Fruit fly (Drosophila melanogaster) whole organism, embryonic: ENCODE measurements around the gene CG45428.
A peak's percentile ranks its signal among the peaks of the same experiment; 100 is the strongest.

ENCODE experiments used
- Blimp-1 ChIP-seq: fragments of 200-800 bp; sonication (Bioruptor generic); optimal IDR thresholded peaks from 3 replicates; lab custom pipeline; 2018; ENCODE audit warnings: missing biosample characterization, missing genetic modification characterization, mild to moderate bottlenecking, moderate library complexity, missing genetic modification reagents
- BtbVII ChIP-seq: fragments of 200-800 bp; sonication (Bioruptor generic); optimal IDR thresholded peaks from 3 replicates; lab custom pipeline; 2017; ENCODE audit warnings: missing biosample characterization, mild to moderate bottlenecking, missing genetic modification characterization
- CG12299 ChIP-seq: fragments of 200-800 bp; sonication (Bioruptor generic); optimal IDR thresholded peaks from 2 replicates; lab custom pipeline; 2018; ENCODE audit warnings: missing biosample characterization, mild to moderate bottlenecking, missing genetic modification characterization
- CG12391 ChIP-seq: fragments of 200-800 bp; sonication (Bioruptor generic); optimal IDR thresholded peaks from 3 replicates; lab custom pipeline; 2018; ENCODE audit warnings: missing biosample characterization, mild to moderate bottlenecking, missing genetic modification characterization, moderate library complexity
- CG13296 ChIP-seq: fragments of 200-800 bp; sonication (Bioruptor generic); optimal IDR thresholded peaks from 3 replicates; lab custom pipeline; 2018; ENCODE audit warnings: missing biosample characterization, mild to moderate bottlenecking, missing genetic modification characterization
- CG14441 ChIP-seq: fragments of 200-800 bp; sonication (Bioruptor generic); IDR thresholded peaks from 2 replicates; pipeline ENCODE4 v1.3.6; 2022; ENCODE audit warnings: missing biosample characterization, missing genetic modification characterization
- CG16779 ChIP-seq: fragments of 200-800 bp; sonication (Bioruptor generic); IDR thresholded peaks from 2 replicates; pipeline ENCODE4 v1.3.6; 2022; ENCODE audit warnings: missing biosample characterization, missing genetic modification characterization
- CG16813 ChIP-seq: fragments of 200-800 bp; sonication (Bioruptor generic); IDR thresholded peaks from 3 replicates; pipeline ENCODE4 v1.3.6; 2022; ENCODE audit warnings: missing biosample characterization, missing genetic modification characterization; ENCODE audit not compliant: partially characterized antibody
- CG17359 ChIP-seq: fragments of 200-800 bp; sonication (Bioruptor generic); optimal IDR thresholded peaks from 3 replicates; lab custom pipeline; 2018; ENCODE audit warnings: missing biosample characterization, mild to moderate bottlenecking, missing genetic modification characterization, moderate library complexity
- CG17612 ChIP-seq: fragments of 200-800 bp; sonication (Bioruptor generic); IDR thresholded peaks from 2 replicates; pipeline ENCODE4 v1.3.6; 2022; ENCODE audit warnings: missing biosample characterization, missing genetic modification characterization
- CG18619 ChIP-seq: fragments of 200-800 bp; sonication (Bioruptor generic); optimal IDR thresholded peaks from 3 replicates; lab custom pipeline; 2017; ENCODE audit warnings: missing biosample characterization, mild to moderate bottlenecking, missing genetic modification characterization
- CG2120 ChIP-seq: fragments of 200-800 bp; sonication (Bioruptor generic); optimal IDR thresholded peaks from 3 replicates; lab custom pipeline; 2016; ENCODE audit warnings: missing biosample characterization, missing genetic modification characterization
- CG2199 ChIP-seq: fragments of 200-800 bp; sonication (Bioruptor generic); IDR thresholded peaks from 3 replicates; pipeline ENCODE4 v1.3.6; 2022; ENCODE audit warnings: missing biosample characterization, missing genetic modification characterization
- CG32772 ChIP-seq: fragments of 200-800 bp; sonication (Bioruptor generic); IDR thresholded peaks from 2 replicates; pipeline ENCODE4 v1.3.6; 2022; ENCODE audit warnings: missing biosample characterization, missing genetic modification characterization
- CG3407 ChIP-seq: fragments of 200-800 bp; sonication (Bioruptor generic); optimal IDR thresholded peaks from 2 replicates; lab custom pipeline; 2018; ENCODE audit warnings: missing biosample characterization, mild to moderate bottlenecking, missing genetic modification characterization
- CG4820 ChIP-seq: fragments of 200-800 bp; sonication (Bioruptor generic); optimal IDR thresholded peaks from 3 replicates; lab custom pipeline; 2016; ENCODE audit warnings: missing biosample characterization, missing genetic modification characterization
- CG4854 ChIP-seq: fragments of 200-800 bp; sonication (Bioruptor generic); optimal IDR thresholded peaks from 2 replicates; lab custom pipeline; 2016; ENCODE audit warnings: missing biosample characterization, missing genetic modification characterization, inconsistent platforms
- CG6854 ChIP-seq: fragments of 200-800 bp; sonication (Bioruptor generic); optimal IDR thresholded peaks from 3 replicates; lab custom pipeline; 2017; ENCODE audit warnings: missing biosample characterization, mild to moderate bottlenecking, missing genetic modification characterization
- CG7372 ChIP-seq: fragments of 200-800 bp; sonication (Bioruptor generic); IDR thresholded peaks from 2 replicates; pipeline ENCODE4 v1.3.6; 2022; ENCODE audit warnings: missing biosample characterization, missing genetic modification characterization
- CG9876 ChIP-seq: fragments of 200-800 bp; sonication (Bioruptor generic); optimal IDR thresholded peaks from 2 replicates; lab custom pipeline; 2016; ENCODE audit warnings: missing biosample characterization, missing genetic modification characterization
- CHES-1-like ChIP-seq: fragments of 200-800 bp; sonication (Bioruptor generic); optimal IDR thresholded peaks from 2 replicates; lab custom pipeline; 2016; ENCODE audit warnings: missing biosample characterization, missing genetic modification characterization
- Eip74EF ChIP-seq, 2 experiments: fragments of 200-800 bp in 1 of 2; fragments of >200 bp in 1 of 2; sonication (Bioruptor generic) in 1 of 2; optimal IDR thresholded peaks; 2 replicates each; lab custom pipeline; 2017 to 2019; ENCODE audit warnings: missing biosample characterization in 2 of 2, missing genetic modification characterization in 2 of 2, mild to moderate bottlenecking in 1 of 2, moderate library complexity in 1 of 2
- Ets97D ChIP-seq: fragments of 200-800 bp; sonication (Bioruptor generic); optimal IDR thresholded peaks from 3 replicates; lab custom pipeline; 2016; ENCODE audit warnings: missing biosample characterization, missing genetic modification characterization
- Hr78 ChIP-seq, 2 experiments: fragments of 200-800 bp in 1 of 2; fragments of >200 bp in 1 of 2; sonication (Bioruptor generic) in 1 of 2; optimal IDR thresholded peaks; 2 replicates each; lab custom pipeline; 2017 to 2019; ENCODE audit warnings: missing biosample characterization in 2 of 2, missing genetic modification characterization in 2 of 2, mild to moderate bottlenecking in 1 of 2, moderate library complexity in 1 of 2
- Ravus ChIP-seq: fragments of 200-800 bp; sonication (Bioruptor generic); IDR thresholded peaks from 2 replicates; pipeline ENCODE4 v1.3.6; 2022; ENCODE audit warnings: missing biosample characterization, missing genetic modification characterization
- Sox100B ChIP-seq: fragments of 200-800 bp; sonication (Bioruptor generic); optimal IDR thresholded peaks from 3 replicates; lab custom pipeline; 2018; ENCODE audit warnings: missing biosample characterization, mild to moderate bottlenecking, missing genetic modification characterization
- Sry-β ChIP-seq: fragments of 200-800 bp; sonication (Bioruptor generic); optimal IDR thresholded peaks from 2 replicates; lab custom pipeline; 2018; ENCODE audit warnings: missing biosample characterization, mild to moderate bottlenecking, missing genetic modification characterization, moderate library complexity
- ab ChIP-seq: fragments of 200-800 bp; sonication (Bioruptor generic); optimal IDR thresholded peaks from 2 replicates; lab custom pipeline; 2016; ENCODE audit warnings: missing biosample characterization, missing genetic modification characterization
- abd-A ChIP-seq: fragments of 200-800 bp; sonication (Bioruptor generic); optimal IDR thresholded peaks from 3 replicates; lab custom pipeline; 2019; ENCODE audit warnings: missing biosample characterization, mild to moderate bottlenecking, missing genetic modification characterization, moderate library complexity
- ap ChIP-seq: fragments of 200-800 bp; sonication (Bioruptor generic); IDR thresholded peaks from 2 replicates; pipeline ENCODE4 v1.3.6; 2022; ENCODE audit warnings: missing biosample characterization, missing genetic modification characterization
- cad ChIP-seq: fragments of >200 bp; optimal IDR thresholded peaks from 2 replicates; lab custom pipeline; 2017; ENCODE audit warnings: missing biosample characterization, missing genetic modification characterization
- croc ChIP-seq: fragments of 200-800 bp; sonication (Bioruptor generic); conservative IDR thresholded peaks from 3 replicates; pipeline ENCODE4 v1.3.6; 2022; ENCODE audit warnings: missing biosample characterization, missing genetic modification characterization
- danr ChIP-seq: fragments of 200-800 bp; sonication (Bioruptor generic); IDR thresholded peaks from 2 replicates; pipeline ENCODE4 v1.3.6; 2022; ENCODE audit warnings: missing biosample characterization, missing genetic modification characterization
- eve ChIP-seq, 2 experiments: fragments of >200 bp; optimal IDR thresholded peaks; 2 replicates each; lab custom pipeline; 2017; ENCODE audit warnings: missing biosample characterization in 2 of 2, missing genetic modification characterization in 2 of 2
- ewg ChIP-seq: fragments of 200-800 bp; sonication (Bioruptor generic); optimal IDR thresholded peaks from 3 replicates; lab custom pipeline; 2017; ENCODE audit warnings: mild to moderate bottlenecking, missing biosample characterization, missing genetic modification reagents, missing genetic modification characterization
- fd102C ChIP-seq: fragments of 200-800 bp; sonication (Bioruptor generic); optimal IDR thresholded peaks from 2 replicates; lab custom pipeline; 2018; ENCODE audit warnings: missing biosample characterization, mild to moderate bottlenecking, missing genetic modification characterization, moderate library complexity
- ftz-f1 ChIP-seq: fragments of 200-800 bp; sonication (Bioruptor generic); optimal IDR thresholded peaks from 2 replicates; lab custom pipeline; 2016; ENCODE audit warnings: missing biosample characterization, missing genetic modification characterization
- jumu ChIP-seq: fragments of 200-800 bp; sonication (Bioruptor generic); optimal IDR thresholded peaks from 3 replicates; lab custom pipeline; 2016; ENCODE audit warnings: missing biosample characterization, missing genetic modification characterization
- kay ChIP-seq: fragments of 200-800 bp; sonication (Bioruptor generic); optimal IDR thresholded peaks from 2 replicates; lab custom pipeline; 2016; ENCODE audit warnings: missing biosample characterization, missing genetic modification characterization
- oc ChIP-seq: fragments of 200-800 bp; sonication (Bioruptor generic); optimal IDR thresholded peaks from 2 replicates; lab custom pipeline; 2018; ENCODE audit warnings: missing biosample characterization, mild to moderate bottlenecking, missing genetic modification characterization, moderate library complexity
- onecut ChIP-seq: fragments of 200-800 bp; sonication (Bioruptor generic); IDR thresholded peaks from 2 replicates; pipeline ENCODE4 v1.3.6; 2022; ENCODE audit warnings: missing biosample characterization, missing genetic modification characterization
- phol ChIP-seq: fragments of 200-800 bp; sonication (Bioruptor generic); optimal IDR thresholded peaks from 3 replicates; lab custom pipeline; 2018; ENCODE audit warnings: missing biosample characterization, mild to moderate bottlenecking, missing genetic modification characterization, moderate library complexity
- psq ChIP-seq: fragments of 200-800 bp; sonication (Bioruptor generic); optimal IDR thresholded peaks from 2 replicates; lab custom pipeline; 2017; ENCODE audit warnings: missing biosample characterization, missing genetic modification characterization
- pzg ChIP-seq: fragments of 200-800 bp; sonication (Bioruptor generic); optimal IDR thresholded peaks from 3 replicates; lab custom pipeline; 2018; ENCODE audit warnings: missing biosample characterization, mild to moderate bottlenecking, missing genetic modification characterization, moderate library complexity
- row ChIP-seq: fragments of 200-800 bp; sonication (Bioruptor generic); IDR thresholded peaks from 3 replicates; pipeline ENCODE4 v1.3.6; 2022; ENCODE audit warnings: missing biosample characterization, missing genetic modification characterization
- sima ChIP-seq: fragments of 200-800 bp; sonication (Bioruptor generic); optimal IDR thresholded peaks from 2 replicates; lab custom pipeline; 2016; ENCODE audit warnings: missing biosample characterization, missing genetic modification characterization
- slbo ChIP-seq: fragments of 200-800 bp; sonication (Bioruptor generic); IDR thresholded peaks from 2 replicates; pipeline ENCODE4 v1.3.6; 2022; ENCODE audit warnings: missing biosample characterization, missing genetic modification characterization
- sob ChIP-seq: fragments of 200-800 bp; sonication (Bioruptor generic); IDR thresholded peaks from 2 replicates; pipeline ENCODE4 v1.3.6; 2022; ENCODE audit warnings: missing biosample characterization, missing genetic modification characterization
- sug ChIP-seq: fragments of 200-800 bp; optimal IDR thresholded peaks from 2 replicates; lab custom pipeline; 2019; ENCODE audit warnings: missing biosample characterization, mild to moderate bottlenecking, missing genetic modification characterization, moderate library complexity
- toy ChIP-seq: fragments of 200-800 bp; sonication (Bioruptor generic); IDR thresholded peaks from 2 replicates; pipeline ENCODE4 v1.3.6; 2022; ENCODE audit warnings: missing biosample characterization, missing genetic modification characterization
- tx ChIP-seq: fragments of 200-800 bp; sonication (Bioruptor generic); optimal IDR thresholded peaks from 2 replicates; lab custom pipeline; 2016; ENCODE audit warnings: missing biosample characterization, missing genetic modification characterization
- unc-4 ChIP-seq: fragments of 200-800 bp; sonication (Bioruptor generic); IDR thresholded peaks from 2 replicates; pipeline ENCODE4 v1.3.6; 2022; ENCODE audit warnings: missing biosample characterization, missing genetic modification characterization; ENCODE audit not compliant: partially characterized antibody

Gene CG45428

dm6 chr3L:22870378-22870777 is 33.5 kb upstream of the CG45428 start (continued):
- TF ChIP-seq row (no peak), toy (GFP tag; lab: Robert Waterston, UW) (no peak), sug (peak; percentile 47), CG2120 (no peak), CG13296 (no peak), CG4820 (GFP tag; lab: Kevin White, UChicago) (no peak), CG2199 (GFP tag; lab: Robert Waterston, UW) (no peak), CG4854 (GFP tag; lab: Kevin White, UChicago) (no peak), CG17359 (tag; lab: Kevin White, UChicago) (no peak), Hr78 (GFP tag; optimal IDR thresholded peaks at IDR 0.05; lab: Kevin White, UChicago) (no peak), CHES-1-like (no peak), CG7372 (no peak), abd-A (no peak), croc (no peak), CG6854 (no peak), slbo (GFP tag; lab: Robert Waterston, UW) (no peak), kay (peak; percentile 63), Ravus (GFP tag; lab: Robert Waterston, UW) (no peak), cad (GFP tag; lab: Kevin White, UChicago) (no peak), onecut (GFP tag; lab: Robert Waterston, UW) (peak; percentile 85), eve (GFP tag; optimal IDR thresholded peaks at IDR 0.05; lab: Kevin White, UChicago) (no peak), CG18619 (GFP tag; lab: Kevin White, UChicago) (no peak), ab (GFP tag; lab: Kevin White, UChicago) (no peak), tx (GFP tag; lab: Kevin White, UChicago) (no peak)

- TF ChIP-seq ftz-f1 (GFP tag; lab: Kevin White, UChicago) (no peak), Sry-β (GFP tag; lab: Kevin White, UChicago) (no peak), ap (GFP tag; lab: Robert Waterston, UW) (no peak), oc (tag; lab: Kevin White, UChicago) (no peak), CG3407 (GFP tag; lab: Kevin White, UChicago) (no peak), CG9876 (GFP tag; lab: Kevin White, UChicago) (no peak), unc-4 (GFP tag; lab: Robert Waterston, UW) (peak; percentile 72), fd102C (GFP tag; lab: Kevin White, UChicago) (no peak), jumu (GFP tag; lab: Kevin White, UChicago) (peak; percentile 23), Sox100B (no peak), BtbVII (GFP tag; lab: Kevin White, UChicago) (no peak), Eip74EF (GFP tag; optimal IDR thresholded peaks at IDR 0.05; lab: Kevin White, UChicago) (no peak), Ets97D (GFP tag; lab: Kevin White, UChicago) (peak; percentile 59), Hr78 (GFP tag; optimal IDR thresholded peaks at IDR 0.05; lab: Kevin White, UChicago) (no peak), CG14441 (no peak), Blimp-1 (GFP tag; lab: Kevin White, UChicago) (no peak), pzg (peak; percentile 83), CG16813 (GFP tag; lab: Robert Waterston, UW) (peak; percentile 69; the same call in 2 of the 3 replicates), sug (peak; percentile 59), CG32772 (GFP tag; lab: Robert Waterston, UW) (no peak), CG12391 (peak; percentile 54), sima (no peak), CG17612 (GFP tag; lab: Robert Waterston, UW) (no peak), danr (GFP tag; lab: Robert Waterston, UW) (no peak), CG12299 (tag; lab: Kevin White, UChicago) (no peak), CG16779 (no peak), sob (peak; percentile 84), psq (GFP tag; lab: Kevin White, UChicago) (no peak), phol (tag; lab: Kevin White, UChicago) (peak; percentile 87), ewg (GFP tag; lab: Kevin White, UChicago) (peak; percentile 20)
These were observed 31.2 kb upstream of the CG45428 start, which contains the start of gene EMC4 for dm6 chr3L:22868070-22868469. Gene EMC4 (minus strand): TSS chr3L:22868243.
